Fruit fly (Drosophila melanogaster): Measurements from ENCODE around the gene mRpS23.

DNA sequence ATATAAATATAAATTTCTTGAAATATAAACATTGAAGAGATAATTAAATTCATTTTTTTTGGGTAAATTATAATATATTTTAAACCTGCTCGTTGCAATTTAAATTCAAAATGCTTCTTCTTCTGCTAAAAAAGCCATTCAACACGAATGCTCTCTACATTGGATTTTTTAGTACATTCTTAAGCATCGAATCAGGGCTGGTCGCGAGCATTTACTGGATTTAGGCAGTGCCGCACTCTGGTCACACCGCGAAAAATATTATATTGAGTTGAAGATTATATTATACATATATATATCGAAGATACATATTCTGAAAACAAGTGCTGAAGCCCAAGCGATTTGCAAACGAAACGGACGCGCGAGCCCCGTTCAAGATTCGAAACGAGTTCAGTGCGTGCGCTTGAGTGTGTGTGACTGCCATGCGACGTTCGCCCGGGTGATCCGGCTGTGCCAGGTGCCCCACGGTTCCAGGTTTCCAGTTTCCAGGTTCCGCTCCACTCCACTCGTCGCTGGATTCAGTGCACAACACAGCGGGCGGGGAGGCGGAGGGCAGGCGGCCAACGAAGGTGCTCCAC, 21.2 kb downstream of the mRpS23 start, which contains the start of gene Sos:
- no peak for TF ChIP-seq psq (optimal IDR thresholded peaks at IDR 0.05)
- TF ChIP-seq h (optimal IDR thresholded peaks at IDR 0.05), result no peak
- TF ChIP-seq ttk (optimal IDR thresholded peaks at IDR 0.05), result no peak
- TF ChIP-seq Myc (optimal IDR thresholded peaks at IDR 0.05), result no peak

Data from Kc167 (cell line).